1 fruit fly cellular context compared by ENCODE assay signal in the genomic region with DNA sequence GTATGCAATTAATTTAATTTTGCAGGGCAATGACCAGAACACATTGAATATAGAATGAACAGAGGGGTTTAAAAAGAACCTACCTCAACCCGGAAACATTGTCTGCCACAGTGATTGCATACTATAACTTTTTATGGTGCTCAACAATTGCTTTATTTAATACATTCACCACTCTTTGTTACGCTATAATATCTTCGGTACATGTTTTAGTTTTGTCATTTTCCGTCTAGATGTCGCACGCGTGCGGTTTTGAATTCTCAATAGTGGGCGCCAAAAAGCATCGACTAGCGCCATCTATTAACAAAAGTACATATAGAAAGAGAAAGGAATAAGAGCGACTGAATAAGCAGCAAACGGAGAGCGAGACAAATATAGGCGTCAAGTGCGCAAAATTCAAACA.
A peak's percentile ranks its signal among the peaks of the same experiment; 100 is the strongest.
TF ChIP-seq lines count a peak whose summit lies in the region.

No protein-coding gene starts in this region.

TF ChIP-seq in whole organism, embryonic, 481 proteins besides CTCF, POLR2A, EP300 and RAD21 (continued from another document and continues in another):
- TF ChIP-seq CG11723 (GFP tag; optimal IDR thresholded peaks at IDR 0.05; lab: Kevin White, UChicago) (peak; percentile 42), HLHmδ (GFP tag; optimal IDR thresholded peaks at IDR 0.05; lab: Kevin White, UChicago) (peak; percentile 86), p53 (GFP tag; optimal IDR thresholded peaks at IDR 0.05; lab: Kevin White, UChicago) (peak; percentile 88), GATAe (GFP tag; conservative IDR thresholded peaks at IDR 0.05; lab: Robert Waterston, UW) (no peak), Side (GFP tag; optimal IDR thresholded peaks at IDR 0.05; lab: Kevin White, UChicago) (peak; percentile 84), NK7.1 (GFP tag; optimal IDR thresholded peaks at IDR 0.05; lab: Kevin White, UChicago) (peak; percentile 86), CG12299 (tag; optimal IDR thresholded peaks at IDR 0.05; lab: Kevin White, UChicago) (peak; percentile 34), sr (GFP tag; IDR thresholded peaks at IDR 0.05; lab: Robert Waterston, UW) (peak; percentile 78), ind (GFP tag; optimal IDR thresholded peaks at IDR 0.05; lab: Kevin White, UChicago) (peak; percentile 84), jigr1 (GFP tag; IDR thresholded peaks at IDR 0.05; lab: Robert Waterston, UW) (no peak), sens-2 (GFP tag; IDR thresholded peaks at IDR 0.05; lab: Robert Waterston, UW) (peak; percentile 68), CG18619 (GFP tag; optimal IDR thresholded peaks at IDR 0.05; lab: Kevin White, UChicago) (peak; percentile 72), HmgD (GFP tag; optimal IDR thresholded peaks at IDR 0.05; lab: Kevin White, UChicago) (peak; percentile 93), CG2712 (tag; optimal IDR thresholded peaks at IDR 0.05; lab: Kevin White, UChicago) (peak; percentile 80), CG11247 (GFP tag; IDR thresholded peaks at IDR 0.05; lab: Robert Waterston, UW) (peak; percentile 93), CG17829 (tag; optimal IDR thresholded peaks at IDR 0.05; lab: Kevin White, UChicago) (no peak), CG7839 (tag; optimal IDR thresholded peaks at IDR 0.05; lab: Kevin White, UChicago) (peak; percentile 87), CG12942 (GFP tag; optimal IDR thresholded peaks at IDR 0.05; lab: Kevin White, UChicago) (peak; percentile 74), Hr3 (GFP tag; optimal IDR thresholded peaks at IDR 0.05; lab: Kevin White, UChicago) (peak; percentile 88), CHES-1-like (GFP tag; optimal IDR thresholded peaks at IDR 0.05; lab: Kevin White, UChicago) (peak; percentile 87), CG30431 (GFP tag; optimal IDR thresholded peaks at IDR 0.05; lab: Kevin White, UChicago) (peak; percentile 90), Nf-YB (GFP tag; optimal IDR thresholded peaks at IDR 0.05; lab: Kevin White, UChicago) (peak; percentile 34), schlank (tag; optimal IDR thresholded peaks at IDR 0.05; lab: Kevin White, UChicago) (peak; percentile 52), bowl (GFP tag; IDR thresholded peaks at IDR 0.05; lab: Robert Waterston, UW) (peak; percentile 56; the same call in 1 of the 2 replicates), pzg (GFP tag; optimal IDR thresholded peaks at IDR 0.05; lab: Kevin White, UChicago) (peak; percentile 57), grn (GFP tag; optimal IDR thresholded peaks at IDR 0.05; lab: Kevin White, UChicago) (peak; percentile 27), CG13894 (tag; optimal IDR thresholded peaks at IDR 0.05; lab: Kevin White, UChicago) (no peak), CG4707 (GFP tag; optimal IDR thresholded peaks at IDR 0.05; lab: Kevin White, UChicago) (peak; percentile 81), ken (GFP tag; IDR thresholded peaks at IDR 0.05; lab: Robert Waterston, UW) (peak; percentile 83), CG10209 (GFP tag; optimal IDR thresholded peaks at IDR 0.05; lab: Kevin White, UChicago) (peak; percentile 71), CG7271 (tag; optimal IDR thresholded peaks at IDR 0.05; lab: Kevin White, UChicago) (peak; percentile 74), CG18764 (GFP tag; optimal IDR thresholded peaks at IDR 0.05; lab: Kevin White, UChicago) (peak; percentile 85), Hsf (GFP tag; optimal IDR thresholded peaks at IDR 0.05; lab: Kevin White, UChicago) (peak; percentile 93), ato (GFP tag; IDR thresholded peaks at IDR 0.05; lab: Robert Waterston, UW; ENCODE audit: partially characterized antibody) (no peak), tio (GFP tag; optimal IDR thresholded peaks at IDR 0.05; lab: Kevin White, UChicago) (peak; percentile 80), CG15073 (GFP tag; optimal IDR thresholded peaks at IDR 0.05; lab: Kevin White, UChicago) (peak; percentile 59), CG15514 (GFP tag; optimal IDR thresholded peaks at IDR 0.05; lab: Kevin White, UChicago) (peak; percentile 75), ttk (GFP tag; IDR thresholded peaks at IDR 0.05; lab: Robert Waterston, UW) (peak; percentile 83), Mes4 (GFP tag; optimal IDR thresholded peaks at IDR 0.05; lab: Kevin White, UChicago) (peak; percentile 90), Nf-YA (GFP tag; IDR thresholded peaks at IDR 0.05; lab: Robert Waterston, UW) (peak; percentile 71), otp (GFP tag; IDR thresholded peaks at IDR 0.05; lab: Robert Waterston, UW) (peak; percentile 91), pnt (GFP tag; optimal IDR thresholded peaks at IDR 0.05; lab: Kevin White, UChicago) (peak; percentile 84), CG43689 (GFP tag; IDR thresholded peaks at IDR 0.05; lab: Robert Waterston, UW) (peak; percentile 61; the same call in 1 of the 2 replicates), pb (GFP tag; optimal IDR thresholded peaks at IDR 0.05; lab: Kevin White, UChicago) (peak; percentile 88), CG11504 (tag; optimal IDR thresholded peaks at IDR 0.05; lab: Kevin White, UChicago) (peak; percentile 84), az2 (GFP tag; optimal IDR thresholded peaks at IDR 0.05; lab: Kevin White, UChicago) (peak; percentile 92), Usf (GFP tag; optimal IDR thresholded peaks at IDR 0.05; lab: Kevin White, UChicago) (peak; percentile 63), kay (GFP tag; optimal IDR thresholded peaks at IDR 0.05; lab: Kevin White, UChicago) (peak; percentile 55), HmgZ (tag; optimal IDR thresholded peaks at IDR 0.05; lab: Kevin White, UChicago) (peak; percentile 84), vvl (GFP tag; IDR thresholded peaks at IDR 0.05; lab: Robert Waterston, UW) (peak; percentile 94), MTF-1 (GFP tag; optimal IDR thresholded peaks at IDR 0.05; lab: Kevin White, UChicago; ENCODE audit: borderline replicate concordance) (peak; percentile 91), Stat92E (GFP tag; optimal IDR thresholded peaks at IDR 0.05; lab: Kevin White, UChicago) (no peak), zen2 (GFP tag; IDR thresholded peaks at IDR 0.05; lab: Robert Waterston, UW; ENCODE audit: partially characterized antibody) (no peak), CG10979 (tag; optimal IDR thresholded peaks at IDR 0.05; lab: Kevin White, UChicago) (no peak), CG1602 (GFP tag; optimal IDR thresholded peaks at IDR 0.05; lab: Kevin White, UChicago) (peak; percentile 84), Aef1 (GFP tag; IDR thresholded peaks at IDR 0.05; lab: Robert Waterston, UW) (peak; percentile 86), CG7372 (GFP tag; IDR thresholded peaks at IDR 0.05; lab: Robert Waterston, UW) (peak; percentile 54; the same call in 1 of the 2 replicates), scrt (GFP tag; optimal IDR thresholded peaks at IDR 0.05; lab: Kevin White, UChicago) (peak; percentile 58), Adf1 (GFP tag; IDR thresholded peaks at IDR 0.05; lab: Robert Waterston, UW) (peak; percentile 29; the same call in 1 of the 2 replicates), CG15601 (tag; optimal IDR thresholded peaks at IDR 0.05; lab: Kevin White, UChicago) (peak; percentile 77), hbn (GFP tag; IDR thresholded peaks at IDR 0.05; lab: Robert Waterston, UW; ENCODE audit: partially characterized antibody) (no peak), CG31365 (tag; optimal IDR thresholded peaks at IDR 0.05; lab: Kevin White, UChicago) (peak; percentile 85), bcd (GFP tag; optimal IDR thresholded peaks at IDR 0.05; lab: Kevin White, UChicago) (peak; percentile 86), ssp (GFP tag; IDR thresholded peaks at IDR 0.05; lab: Robert Waterston, UW) (peak; percentile 69), seq (GFP tag; IDR thresholded peaks at IDR 0.05; lab: Robert Waterston, UW) (peak; percentile 36), CG17802 (tag; optimal IDR thresholded peaks at IDR 0.05; lab: Kevin White, UChicago) (peak; percentile 86), CG17612 (GFP tag; IDR thresholded peaks at IDR 0.05; lab: Robert Waterston, UW) (peak; percentile 25; the same call in 1 of the 2 replicates), tx (GFP tag; optimal IDR thresholded peaks at IDR 0.05; lab: Kevin White, UChicago) (peak; percentile 75), CG14667 (GFP tag; IDR thresholded peaks at IDR 0.05; lab: Robert Waterston, UW) (peak; percentile 84), CG8765 (GFP tag; IDR thresholded peaks at IDR 0.05; lab: Robert Waterston, UW) (peak; percentile 31; the same call in 1 of the 2 replicates), ATbp (GFP tag; optimal IDR thresholded peaks at IDR 0.05; lab: Kevin White, UChicago) (peak; percentile 68), NfI (GFP tag; optimal IDR thresholded peaks at IDR 0.05; lab: Kevin White, UChicago) (peak; percentile 94), ewg (GFP tag; optimal IDR thresholded peaks at IDR 0.05; lab: Kevin White, UChicago) (peak; percentile 96), Ravus (GFP tag; IDR thresholded peaks at IDR 0.05; lab: Robert Waterston, UW) (no peak), CG4730 (GFP tag; IDR thresholded peaks at IDR 0.05; lab: Robert Waterston, UW) (peak; percentile 86), CG11695 (GFP tag; IDR thresholded peaks at IDR 0.05; lab: Robert Waterston, UW) (peak; percentile 47; the same call in 2 of the 3 replicates), vfl (GFP tag; optimal IDR thresholded peaks at IDR 0.05; lab: Kevin White, UChicago) (peak; percentile 28), E2f2 (GFP tag; IDR thresholded peaks at IDR 0.05; lab: Robert Waterston, UW) (peak; percentile 99), toy (GFP tag; IDR thresholded peaks at IDR 0.05; lab: Robert Waterston, UW) (no peak), Optix (GFP tag; IDR thresholded peaks at IDR 0.05; lab: Robert Waterston, UW) (peak; percentile 86), inv (GFP tag; IDR thresholded peaks at IDR 0.05; lab: Robert Waterston, UW; ENCODE audit: partially characterized antibody) (no peak), B-H1 (GFP tag; IDR thresholded peaks at IDR 0.05; lab: Robert Waterston, UW) (peak; percentile 69), CG3847 (GFP tag; IDR thresholded peaks at IDR 0.05; lab: Robert Waterston, UW) (peak; percentile 69), unc-4 (GFP tag; IDR thresholded peaks at IDR 0.05; lab: Robert Waterston, UW; ENCODE audit: partially characterized antibody) (no peak), NFAT (GFP tag; IDR thresholded peaks at IDR 0.05; lab: Robert Waterston, UW) (peak; percentile 97), Max (GFP tag; optimal IDR thresholded peaks at IDR 0.05; lab: Kevin White, UChicago) (peak; percentile 47), CG9932 (GFP tag; IDR thresholded peaks at IDR 0.05; lab: Robert Waterston, UW) (peak; percentile 87), Six4 (GFP tag; optimal IDR thresholded peaks at IDR 0.05; lab: Kevin White, UChicago) (peak; percentile 78), Ets97D (GFP tag; optimal IDR thresholded peaks at IDR 0.05; lab: Kevin White, UChicago) (peak; percentile 81), Dip2 (GFP tag; IDR thresholded peaks at IDR 0.05; lab: Robert Waterston, UW) (0 out of 2 replicates have a peak, but pooled peaks have one; percentile 30), CG18262 (tag; optimal IDR thresholded peaks at IDR 0.05; lab: Kevin White, UChicago) (peak; percentile 74), crol (GFP tag; IDR thresholded peaks at IDR 0.05; lab: Robert Waterston, UW) (no peak), jumu (GFP tag; optimal IDR thresholded peaks at IDR 0.05; lab: Kevin White, UChicago) (peak; percentile 84), hth (optimal IDR thresholded peaks at IDR 0.05; lab: Kevin White, UChicago) (no peak), ERR (GFP tag; optimal IDR thresholded peaks at IDR 0.05; lab: Kevin White, UChicago) (no peak), CG11456 (GFP tag; IDR thresholded peaks at IDR 0.05; lab: Robert Waterston, UW) (peak; percentile 98), kni (GFP tag; optimal IDR thresholded peaks at IDR 0.05; lab: Kevin White, UChicago) (peak; percentile 55), CG7963 (GFP tag; IDR thresholded peaks at IDR 0.05; lab: Robert Waterston, UW; ENCODE audit: partially characterized antibody) (no peak), ab (GFP tag; optimal IDR thresholded peaks at IDR 0.05; lab: Kevin White, UChicago) (no peak), CG42726 (GFP tag; IDR thresholded peaks at IDR 0.05; lab: Robert Waterston, UW; ENCODE audit: partially characterized antibody) (peak; percentile 84; the same call in 1 of the 2 replicates), sens (GFP tag; lab: Kevin White, UChicago) (peak; percentile 85), dmrt99B (tag; optimal IDR thresholded peaks at IDR 0.05; lab: Kevin White, UChicago) (peak; percentile 68), Asciz (GFP tag; optimal IDR thresholded peaks at IDR 0.05; lab: Kevin White, UChicago) (peak; percentile 72), CG30403 (GFP tag; optimal IDR thresholded peaks at IDR 0.05; lab: Kevin White, UChicago) (peak; percentile 87), br (optimal IDR thresholded peaks at IDR 0.05; lab: Kevin White, UChicago) (no peak), fu2 (GFP tag; optimal IDR thresholded peaks at IDR 0.05; lab: Kevin White, UChicago) (peak; percentile 67), rib (GFP tag; IDR thresholded peaks at IDR 0.05; lab: Robert Waterston, UW) (no peak), dimm (GFP tag; IDR thresholded peaks at IDR 0.05; lab: Robert Waterston, UW) (peak; percentile 47; the same call in 1 of the 2 replicates), CG11085 (GFP tag; IDR thresholded peaks at IDR 0.05; lab: Robert Waterston, UW) (peak; percentile 79), CG9797 (GFP tag; optimal IDR thresholded peaks at IDR 0.05; lab: Kevin White, UChicago) (peak; percentile 1), prd (optimal IDR thresholded peaks at IDR 0.05; lab: Kevin White, UChicago) (no peak), prd (GFP tag; IDR thresholded peaks at IDR 0.05; lab: Robert Waterston, UW) (peak; percentile 84), maf-S (GFP tag; optimal IDR thresholded peaks at IDR 0.05; lab: Kevin White, UChicago) (peak; percentile 82), CG16863 (GFP tag; optimal IDR thresholded peaks at IDR 0.05; lab: Kevin White, UChicago) (peak; percentile 85), Gug (GFP tag; IDR thresholded peaks at IDR 0.05; lab: Robert Waterston, UW) (peak; percentile 88), Hand (GFP tag; optimal IDR thresholded peaks at IDR 0.05; lab: Kevin White, UChicago) (no peak), z (GFP tag; IDR thresholded peaks at IDR 0.05; lab: Robert Waterston, UW) (no peak; the same call in 2 of the 3 replicates), abd-A (tag; optimal IDR thresholded peaks at IDR 0.05; lab: Kevin White, UChicago) (peak; percentile 12), CG8944 (GFP tag; optimal IDR thresholded peaks at IDR 0.05; lab: Kevin White, UChicago) (peak; percentile 91), yki (optimal IDR thresholded peaks at IDR 0.05; lab: Kevin White, UChicago) (no peak), tap (tag; optimal IDR thresholded peaks at IDR 0.05; lab: Kevin White, UChicago) (peak; percentile 51), CG15479 (GFP tag; optimal IDR thresholded peaks at IDR 0.05; lab: Kevin White, UChicago) (no peak), CG1024 (GFP tag; IDR thresholded peaks at IDR 0.05; lab: Robert Waterston, UW) (peak; percentile 88), CG34422 (GFP tag; IDR thresholded peaks at IDR 0.05; lab: Robert Waterston, UW) (peak; percentile 86), CG2120 (GFP tag; optimal IDR thresholded peaks at IDR 0.05; lab: Kevin White, UChicago) (peak; percentile 84), Dp (GFP tag; optimal IDR thresholded peaks at IDR 0.05; lab: Kevin White, UChicago) (peak; percentile 99)
